Fruit fly (Drosophila melanogaster) whole organism, embryonic: ENCODE measurements around the gene CG7071.
A peak's percentile ranks its signal among the peaks of the same experiment; 100 is the strongest.

Source experiments
- Aef1 ChIP-seq: fragments of 200-800 bp; sonication (Bioruptor generic); IDR thresholded peaks from 3 replicates; pipeline ENCODE4 v1.3.6; 2022; ENCODE audit warnings: missing biosample characterization, missing genetic modification characterization
- Antp ChIP-seq: fragments of 200-800 bp; sonication (Bioruptor generic); optimal IDR thresholded peaks from 3 replicates; lab custom pipeline; 2016; ENCODE audit warnings: missing biosample characterization, missing genetic modification characterization
- Atf3 ChIP-seq: fragments of 200-800 bp; sonication (Bioruptor generic); optimal IDR thresholded peaks from 3 replicates; lab custom pipeline; 2016; ENCODE audit warnings: missing biosample characterization, missing genetic modification characterization
- Bteb2 ChIP-seq: fragments of 200-800 bp; sonication (Bioruptor generic); optimal IDR thresholded peaks from 2 replicates; lab custom pipeline; 2016; ENCODE audit warnings: missing biosample characterization, missing genetic modification characterization
- C15 ChIP-seq: fragments of 200-800 bp; sonication (Bioruptor generic); IDR thresholded peaks from 3 replicates; pipeline ENCODE4 v1.3.6; 2022; ENCODE audit warnings: missing biosample characterization, missing genetic modification characterization
- CG10274 ChIP-seq: fragments of 200-800 bp; sonication (Bioruptor generic); optimal IDR thresholded peaks from 3 replicates; lab custom pipeline; 2017; ENCODE audit warnings: missing biosample characterization, mild to moderate bottlenecking, missing genetic modification characterization
- CG14965 ChIP-seq: fragments of 200-800 bp; sonication (Bioruptor generic); optimal IDR thresholded peaks from 2 replicates; lab custom pipeline; 2016; ENCODE audit warnings: missing biosample characterization, missing genetic modification characterization, borderline replicate concordance
- CG15011 ChIP-seq: fragments of 200-800 bp; sonication (Bioruptor generic); optimal IDR thresholded peaks from 3 replicates; lab custom pipeline; 2018; ENCODE audit warnings: missing biosample characterization, mild to moderate bottlenecking, missing genetic modification characterization
- CG15601 ChIP-seq: fragments of 200-800 bp; sonication (Bioruptor generic); optimal IDR thresholded peaks from 3 replicates; lab custom pipeline; 2019; ENCODE audit warnings: missing biosample characterization, mild to moderate bottlenecking, missing genetic modification characterization, moderate library complexity
- CG1647 ChIP-seq: fragments of 200-800 bp; sonication (Bioruptor generic); optimal IDR thresholded peaks from 3 replicates; lab custom pipeline; 2016; ENCODE audit warnings: missing biosample characterization, missing genetic modification characterization
- CG16813 ChIP-seq: fragments of 200-800 bp; sonication (Bioruptor generic); IDR thresholded peaks from 3 replicates; pipeline ENCODE4 v1.3.6; 2022; ENCODE audit warnings: missing biosample characterization, missing genetic modification characterization; ENCODE audit not compliant: partially characterized antibody
- CG16815 ChIP-seq: fragments of 200-800 bp; sonication (Bioruptor generic); optimal IDR thresholded peaks from 3 replicates; lab custom pipeline; 2017; ENCODE audit warnings: missing biosample characterization, mild to moderate bottlenecking, missing genetic modification characterization
- CG17829 ChIP-seq: fragments of 200-800 bp; optimal IDR thresholded peaks from 2 replicates; lab custom pipeline; 2019; ENCODE audit warnings: missing biosample characterization, mild to moderate bottlenecking, missing genetic modification characterization, moderate library complexity
- CG18764 ChIP-seq: fragments of 200-800 bp; sonication (Bioruptor generic); optimal IDR thresholded peaks from 3 replicates; lab custom pipeline; 2016; ENCODE audit warnings: missing biosample characterization, missing genetic modification characterization
- CG30431 ChIP-seq: fragments of 200-800 bp; sonication (Bioruptor generic); optimal IDR thresholded peaks from 2 replicates; lab custom pipeline; 2017; ENCODE audit warnings: missing biosample characterization, missing genetic modification characterization
- CG32772 ChIP-seq: fragments of 200-800 bp; sonication (Bioruptor generic); IDR thresholded peaks from 2 replicates; pipeline ENCODE4 v1.3.6; 2022; ENCODE audit warnings: missing biosample characterization, missing genetic modification characterization
- CG3838 ChIP-seq: fragments of 200-800 bp; sonication (Bioruptor generic); optimal IDR thresholded peaks from 3 replicates; lab custom pipeline; 2016; ENCODE audit warnings: missing biosample characterization, missing genetic modification characterization
- CG4404 ChIP-seq: fragments of 200-800 bp; sonication (Bioruptor generic); IDR thresholded peaks from 2 replicates; pipeline ENCODE4 v1.3.6; 2022; ENCODE audit warnings: missing biosample characterization, missing genetic modification characterization
- CG4617 ChIP-seq: fragments of 200-800 bp; sonication (Bioruptor generic); optimal IDR thresholded peaks from 3 replicates; lab custom pipeline; 2016; ENCODE audit warnings: missing biosample characterization, missing genetic modification characterization, borderline replicate concordance
- CG6765 ChIP-seq: fragments of 200-800 bp; sonication (Bioruptor generic); optimal IDR thresholded peaks from 3 replicates; lab custom pipeline; 2017; ENCODE audit warnings: missing biosample characterization, mild to moderate bottlenecking, missing genetic modification characterization
- CG8089 ChIP-seq: fragments of 200-800 bp; sonication (Bioruptor generic); optimal IDR thresholded peaks from 3 replicates; lab custom pipeline; 2016; ENCODE audit warnings: missing biosample characterization, missing genetic modification characterization
- Camta ChIP-seq: fragments of 200-800 bp; sonication (Bioruptor generic); optimal IDR thresholded peaks from 2 replicates; lab custom pipeline; 2016; ENCODE audit warnings: missing biosample characterization, missing genetic modification characterization
- CkIIα-i1 ChIP-seq: fragments of 200-800 bp; sonication (Bioruptor generic); IDR thresholded peaks from 2 replicates; pipeline ENCODE4 v1.3.6; 2022; ENCODE audit warnings: missing biosample characterization, missing genetic modification characterization
- CrebB ChIP-seq: fragments of 200-800 bp; sonication (Bioruptor generic); optimal IDR thresholded peaks from 3 replicates; lab custom pipeline; 2018; ENCODE audit warnings: missing biosample characterization, mild to moderate bottlenecking, missing genetic modification characterization
- D ChIP-seq, 2 experiments: fragments of 200-800 bp in 1 of 2; fragments of >200 bp in 1 of 2; sonication (Bioruptor generic) in 1 of 2; optimal IDR thresholded peaks; 2 replicates in 1 of 2; 3 replicates in 1 of 2; lab custom pipeline; 2017; ENCODE audit warnings: mild to moderate bottlenecking in 1 of 2, missing biosample characterization in 1 of 2, missing genetic modification characterization in 1 of 2, missing genetic modification reagents in 1 of 2
- Deaf1 ChIP-seq: fragments of 200-800 bp; optimal IDR thresholded peaks from 3 replicates; lab custom pipeline; 2019; ENCODE audit warnings: missing biosample characterization, mild to moderate bottlenecking, missing genetic modification characterization, moderate library complexity
- E2f1 ChIP-seq: fragments of 200-800 bp; sonication (Bioruptor generic); IDR thresholded peaks from 2 replicates; pipeline ENCODE4 v1.3.6; 2022; ENCODE audit warnings: missing biosample characterization, missing genetic modification characterization
- HHEX ChIP-seq: fragments of 200-800 bp; sonication (Bioruptor generic); optimal IDR thresholded peaks from 3 replicates; lab custom pipeline; 2017; ENCODE audit warnings: missing biosample characterization, mild to moderate bottlenecking, missing genetic modification characterization, missing genetic modification reagents
- HmgZ ChIP-seq: fragments of 200-800 bp; sonication (Bioruptor generic); optimal IDR thresholded peaks from 2 replicates; lab custom pipeline; 2018; ENCODE audit warnings: missing biosample characterization, mild to moderate bottlenecking, missing genetic modification characterization
- Neu2 ChIP-seq: fragments of 200-800 bp; sonication (Bioruptor generic); optimal IDR thresholded peaks from 3 replicates; lab custom pipeline; 2016; ENCODE audit warnings: missing biosample characterization, missing genetic modification characterization, borderline replicate concordance
- Nf-YC ChIP-seq: fragments of 200-800 bp; optimal IDR thresholded peaks from 3 replicates; lab custom pipeline; 2019; ENCODE audit warnings: missing biosample characterization, mild to moderate bottlenecking, missing genetic modification characterization, moderate library complexity
- ab ChIP-seq: fragments of 200-800 bp; sonication (Bioruptor generic); optimal IDR thresholded peaks from 2 replicates; lab custom pipeline; 2016; ENCODE audit warnings: missing biosample characterization, missing genetic modification characterization
- abd-A ChIP-seq: fragments of 200-800 bp; sonication (Bioruptor generic); optimal IDR thresholded peaks from 3 replicates; lab custom pipeline; 2019; ENCODE audit warnings: missing biosample characterization, mild to moderate bottlenecking, missing genetic modification characterization, moderate library complexity
- ac ChIP-seq: fragments of 200-800 bp; sonication (Bioruptor generic); optimal IDR thresholded peaks from 3 replicates; lab custom pipeline; 2017; ENCODE audit warnings: missing biosample characterization, mild to moderate bottlenecking, missing genetic modification characterization
- aop ChIP-seq: fragments of 200-800 bp; sonication (Bioruptor generic); IDR thresholded peaks from 2 replicates; pipeline ENCODE4 v1.3.6; 2022; ENCODE audit warnings: missing biosample characterization, missing genetic modification characterization
- chn ChIP-seq: fragments of 200-800 bp; sonication (Bioruptor generic); optimal IDR thresholded peaks from 2 replicates; lab custom pipeline; 2016; ENCODE audit warnings: missing biosample characterization, missing genetic modification characterization
- dpn ChIP-seq, 2 experiments: fragments of 200-800 bp; sonication (Bioruptor generic); optimal IDR thresholded peaks; 3 replicates each; lab custom pipeline; 2016; ENCODE audit warnings: missing biosample characterization in 2 of 2, missing genetic modification characterization in 2 of 2
- esg ChIP-seq: fragments of 200-800 bp; sonication (Bioruptor generic); conservative IDR thresholded peaks from 2 replicates; pipeline ENCODE4 v1.3.6; 2022; ENCODE audit warnings: missing biosample characterization, missing genetic modification characterization
- ewg ChIP-seq: fragments of 200-800 bp; sonication (Bioruptor generic); optimal IDR thresholded peaks from 3 replicates; lab custom pipeline; 2017; ENCODE audit warnings: mild to moderate bottlenecking, missing biosample characterization, missing genetic modification reagents, missing genetic modification characterization
- fd96Cb ChIP-seq: fragments of 200-800 bp; sonication (Bioruptor generic); optimal IDR thresholded peaks from 2 replicates; lab custom pipeline; 2018; ENCODE audit warnings: missing biosample characterization, mild to moderate bottlenecking, missing genetic modification characterization, moderate library complexity
- hb ChIP-seq: fragments of 200-800 bp; sonication (Bioruptor generic); IDR thresholded peaks from 3 replicates; pipeline ENCODE4 v1.3.6; 2022; ENCODE audit warnings: missing biosample characterization, missing genetic modification characterization; ENCODE audit not compliant: partially characterized antibody
- jumu ChIP-seq: fragments of 200-800 bp; sonication (Bioruptor generic); optimal IDR thresholded peaks from 3 replicates; lab custom pipeline; 2016; ENCODE audit warnings: missing biosample characterization, missing genetic modification characterization
- lbe ChIP-seq: fragments of 200-800 bp; sonication (Bioruptor generic); optimal IDR thresholded peaks from 2 replicates; lab custom pipeline; 2016; ENCODE audit warnings: missing biosample characterization, mild to moderate bottlenecking, missing genetic modification characterization
- maf-S ChIP-seq: fragments of 200-800 bp; sonication (Bioruptor generic); optimal IDR thresholded peaks from 2 replicates; lab custom pipeline; 2016; ENCODE audit warnings: missing biosample characterization, missing genetic modification characterization
- nom ChIP-seq: fragments of 200-800 bp; sonication (Bioruptor generic); optimal IDR thresholded peaks from 2 replicates; lab custom pipeline; 2017; ENCODE audit warnings: missing biosample characterization, missing genetic modification characterization, mild to moderate bottlenecking, moderate library complexity, missing genetic modification reagents
- org-1 ChIP-seq: fragments of 200-800 bp; sonication (Bioruptor generic); optimal IDR thresholded peaks from 2 replicates; lab custom pipeline; 2017; ENCODE audit warnings: missing biosample characterization, missing genetic modification characterization
- pnt ChIP-seq: fragments of 200-800 bp; sonication (Bioruptor generic); optimal IDR thresholded peaks from 3 replicates; lab custom pipeline; 2016; ENCODE audit warnings: missing biosample characterization, missing genetic modification characterization
- pros ChIP-seq: fragments of 200-800 bp; sonication (Bioruptor generic); optimal IDR thresholded peaks from 3 replicates; lab custom pipeline; 2019; ENCODE audit warnings: missing biosample characterization, mild to moderate bottlenecking, missing genetic modification characterization, moderate library complexity
- slbo ChIP-seq: fragments of 200-800 bp; sonication (Bioruptor generic); IDR thresholded peaks from 2 replicates; pipeline ENCODE4 v1.3.6; 2022; ENCODE audit warnings: missing biosample characterization, missing genetic modification characterization
- slp2 ChIP-seq: fragments of 200-800 bp; sonication (Bioruptor generic); optimal IDR thresholded peaks from 2 replicates; lab custom pipeline; 2016; ENCODE audit warnings: missing biosample characterization, missing genetic modification characterization
- vvl ChIP-seq: fragments of 200-800 bp; sonication (Bioruptor generic); IDR thresholded peaks from 2 replicates; pipeline ENCODE4 v1.3.6; 2022; ENCODE audit warnings: missing biosample characterization, missing genetic modification characterization

CG7071 gene

dm6 chr3R:22339510-22339909 is 22.9 kb upstream of the CG7071 start (continued):
- TF ChIP-seq HmgZ (tag; lab: Kevin White, UChicago) (no peak), nom (GFP tag; lab: Kevin White, UChicago) (peak; percentile 33), C15 (GFP tag; lab: Robert Waterston, UW) (no peak), CG15601 (tag; lab: Kevin White, UChicago) (no peak), CG32772 (GFP tag; lab: Robert Waterston, UW) (peak; percentile 25; the same call in 1 of the 2 replicates), lbe (GFP tag; lab: Kevin White, UChicago) (no peak), CkIIα-i1 (GFP tag; lab: Robert Waterston, UW) (no peak), hb (no peak), CG8089 (GFP tag; lab: Kevin White, UChicago) (no peak), Aef1 (GFP tag; lab: Robert Waterston, UW) (no peak), Deaf1 (tag; lab: Kevin White, UChicago) (no peak), CG16815 (GFP tag; lab: Kevin White, UChicago) (no peak), org-1 (no peak), Neu2 (GFP tag; lab: Kevin White, UChicago) (no peak), CG4617 (no peak), pros (GFP tag; lab: Kevin White, UChicago) (no peak), maf-S (GFP tag; lab: Kevin White, UChicago) (peak; percentile 1), CG4404 (GFP tag; lab: Robert Waterston, UW) (no peak), Bteb2 (GFP tag; lab: Kevin White, UChicago) (no peak), aop (GFP tag; lab: Robert Waterston, UW) (no peak), E2f1 (GFP tag; lab: Robert Waterston, UW) (no peak), Antp (peak; percentile 20), CG30431 (GFP tag; lab: Kevin White, UChicago) (no peak), CG14965 (GFP tag; lab: Kevin White, UChicago) (no peak), vvl (GFP tag; lab: Robert Waterston, UW) (0 out of 2 replicates have a peak, but pooled peaks have one; percentile 35), abd-A (no peak), CG18764 (GFP tag; lab: Kevin White, UChicago) (no peak), CG3838 (GFP tag; lab: Kevin White, UChicago) (no peak), fd96Cb (tag; lab: Kevin White, UChicago) (no peak), CG17829 (tag; lab: Kevin White, UChicago) (no peak), ab (no peak), HHEX (GFP tag; lab: Kevin White, UChicago) (no peak), slp2 (GFP tag; lab: Kevin White, UChicago) (no peak), jumu (GFP tag; lab: Kevin White, UChicago) (no peak), slbo (GFP tag; lab: Robert Waterston, UW) (peak; percentile 19; the same call in 1 of the 2 replicates), Camta (GFP tag; lab: Kevin White, UChicago) (no peak), CG6765 (GFP tag; lab: Kevin White, UChicago) (no peak), D (optimal IDR thresholded peaks at IDR 0.05; lab: Kevin White, UChicago) (no peak), D (GFP tag; optimal IDR thresholded peaks at IDR 0.05; lab: Kevin White, UChicago) (no peak), Nf-YC (tag; lab: Kevin White, UChicago) (no peak), dpn (GFP tag; optimal IDR thresholded peaks at IDR 0.05; lab: Kevin White, UChicago) (peak in 1 of 2 experiments; percentile 16), CG16813 (GFP tag; lab: Robert Waterston, UW) (no peak), chn (GFP tag; lab: Kevin White, UChicago) (no peak), CG10274 (GFP tag; lab: Kevin White, UChicago) (no peak), ac (no peak), Atf3 (no peak), CG15011 (GFP tag; lab: Kevin White, UChicago) (no peak), pnt (no peak), CrebB (tag; lab: Kevin White, UChicago) (no peak), esg (GFP tag; lab: Robert Waterston, UW) (no peak), ewg (GFP tag; lab: Kevin White, UChicago) (no peak), CG1647 (GFP tag; lab: Kevin White, UChicago) (no peak)
